Worm (Caenorhabditis elegans): Measurements from ENCODE around the gene Y82E9BR.17.

DNA sequence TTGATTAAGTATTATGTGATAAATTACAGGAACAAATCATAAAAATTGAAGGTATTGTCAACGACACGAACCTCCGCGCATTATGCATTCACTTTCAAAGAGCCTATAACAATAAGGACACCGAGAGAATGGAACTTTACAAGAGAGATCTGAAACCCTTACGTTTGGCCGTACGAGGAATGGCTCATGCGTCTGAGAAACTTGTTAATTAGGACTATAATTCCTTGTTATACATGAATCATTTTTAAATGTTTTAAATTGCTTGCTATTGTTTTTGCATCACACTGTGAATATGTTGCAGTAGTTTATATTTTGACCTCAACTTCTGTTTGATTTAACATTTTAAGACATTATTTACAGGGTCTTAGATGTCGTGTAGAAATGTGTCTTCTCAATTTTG, 52.5 kb downstream of the Y82E9BR.17 start, which contains the start of gene pals-18:
- TF ChIP-seq tab-1 (GFP tag; IDR thresholded peaks at IDR 0.05) (no peak), cog-1 (tag; optimal IDR thresholded peaks at IDR 0.05) (no peak), med-1 (GFP tag; optimal IDR thresholded peaks at IDR 0.05; ENCODE audit: insufficient read depth) (no peak), T22C8.4 (GFP tag; IDR thresholded peaks at IDR 0.05) (no peak), flt-1 (GFP tag; IDR thresholded peaks at IDR 0.05) (no peak), ztf-29 (GFP tag; IDR thresholded peaks at IDR 0.05) (no peak), klf-2 (GFP tag; conservative IDR thresholded peaks at IDR 0.05) (no peak), ref-1 (GFP tag; conservative IDR thresholded peaks at IDR 0.05) (no peak), ztf-23 (GFP tag; IDR thresholded peaks at IDR 0.05) (no peak)
